Worm (Caenorhabditis elegans): ENCODE data around the gene osm-9.

The osm-9 gene

DNA sequence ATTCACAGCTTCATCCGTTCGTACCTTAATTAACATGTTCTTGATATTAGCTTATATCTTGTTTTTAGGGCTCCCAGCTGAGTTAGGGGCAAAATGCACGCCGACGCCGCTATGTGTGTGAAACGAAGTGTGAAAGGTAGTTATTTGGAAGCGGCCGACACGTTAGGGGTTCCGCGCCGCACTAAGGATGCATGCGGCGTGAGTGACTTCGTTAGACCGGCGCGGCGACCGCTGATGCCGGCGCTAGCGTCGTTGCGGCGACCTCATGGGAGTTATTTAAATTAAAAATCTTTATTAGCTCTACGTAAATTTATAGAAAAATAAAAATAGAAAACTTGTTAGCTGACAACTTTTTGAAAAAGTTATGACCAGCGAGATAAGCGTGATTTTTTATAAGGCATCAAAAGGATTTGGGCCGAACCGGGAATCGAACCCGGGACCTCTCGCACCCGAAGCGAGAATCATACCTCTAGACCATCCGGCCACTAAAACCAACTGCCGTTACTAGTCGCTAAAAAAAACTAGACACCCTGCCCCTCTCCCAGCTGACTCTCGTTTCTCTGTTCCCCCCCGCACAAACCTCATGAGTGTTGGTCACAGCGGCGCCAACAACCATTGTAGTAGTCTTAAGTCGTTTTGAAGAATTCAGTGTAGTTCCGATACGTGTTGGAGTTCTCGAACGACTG, 5.3 kb downstream of the osm-9 start (continued):
- TF ChIP-seq nfya-1 (tag; optimal IDR thresholded peaks at IDR 0.05; ENCODE audit: borderline replicate concordance, insufficient read depth) (no peak), snpc-4 (GFP tag; optimal IDR thresholded peaks at IDR 0.05) (peak; percentile 78), snpc-4 (tag; optimal IDR thresholded peaks at IDR 0.05) (peak in 3 of 4 experiments; percentile 61 to 94 (median 87)), hmg-1.2 (GFP tag; IDR thresholded peaks at IDR 0.05) (peak; percentile 73), ccch-3 (GFP tag; optimal IDR thresholded peaks at IDR 0.05) (no peak), T26A5.8 (tag; optimal IDR thresholded peaks at IDR 0.05) (peak; percentile 37), bed-1 (GFP tag; IDR thresholded peaks at IDR 0.05) (no peak), ceh-40 (GFP tag; IDR thresholded peaks at IDR 0.05) (no peak), madf-8 (GFP tag; conservative IDR thresholded peaks at IDR 0.05) (no peak), athp-1 (tag; optimal IDR thresholded peaks at IDR 0.05) (peak; percentile 73), rec-8 (tag; optimal IDR thresholded peaks at IDR 0.05) (peak; percentile 36 to 72), nfyb-1 (GFP tag; IDR thresholded peaks at IDR 0.05) (peak; percentile 82), zfh-2 (GFP tag; conservative IDR thresholded peaks at IDR 0.05) (peak; percentile 69), efl-1 (GFP tag; optimal IDR thresholded peaks at IDR 0.05) (no peak), F57A8.1 (GFP tag; optimal IDR thresholded peaks at IDR 0.05) (no peak), ekl-4 (GFP tag; IDR thresholded peaks at IDR 0.05) (no peak), hmg-20 (GFP tag; IDR thresholded peaks at IDR 0.05) (0 out of 2 replicates have a peak, but pooled peaks have one; percentile 41), nhr-120 (GFP tag; IDR thresholded peaks at IDR 0.05) (no peak), xnd-1 (tag; optimal IDR thresholded peaks at IDR 0.05) (no peak), egl-44 (GFP tag; IDR thresholded peaks at IDR 0.05) (no peak), Y53G8AR.9 (GFP tag; conservative IDR thresholded peaks at IDR 0.05) (peak; percentile 58; the same call in 1 of the 2 replicates), nhr-179 (tag; optimal IDR thresholded peaks at IDR 0.05) (no peak), rpc-1 (optimal IDR thresholded peaks at IDR 0.05) (peak; percentile 86), rpc-1 (tag; optimal IDR thresholded peaks at IDR 0.05) (peak; percentile 86), unc-62 (GFP tag; optimal IDR thresholded peaks at IDR 0.05) (no peak), ceh-27 (GFP tag; optimal IDR thresholded peaks at IDR 0.05) (peak; percentile 41), madf-3 (GFP tag; IDR thresholded peaks at IDR 0.05) (no peak), lsy-27 (tag; optimal IDR thresholded peaks at IDR 0.05; ENCODE audit: borderline replicate concordance, insufficient read depth) (no peak), F33H1.4 (GFP tag; IDR thresholded peaks at IDR 0.05) (no peak), lsl-1 (GFP tag; optimal IDR thresholded peaks at IDR 0.05) (peak; percentile 31), let-607 (tag; optimal IDR thresholded peaks at IDR 0.05) (peak in 1 of 2 experiments; percentile 25), F57C9.4 (tag; optimal IDR thresholded peaks at IDR 0.05) (no peak), madf-6 (GFP tag; IDR thresholded peaks at IDR 0.05) (0 out of 2 replicates have a peak, but pooled peaks have one; percentile 47), hlh-26 (GFP tag; conservative IDR thresholded peaks at IDR 0.05) (no peak), lin-40 (tag; optimal IDR thresholded peaks at IDR 0.05) (no peak), akir-1 (GFP tag; optimal IDR thresholded peaks at IDR 0.05) (no peak), ceh-100 (GFP tag; IDR thresholded peaks at IDR 0.05) (peak; percentile 22; the same call in 1 of the 2 replicates), zim-3 (tag; optimal IDR thresholded peaks at IDR 0.05) (peak; percentile 82), mel-28 (tag; optimal IDR thresholded peaks at IDR 0.05; ENCODE audit: borderline replicate concordance) (no peak), rcor-1 (GFP tag; IDR thresholded peaks at IDR 0.05) (no peak; the same call in 1 of the 2 replicates), ceh-79 (tag; optimal IDR thresholded peaks at IDR 0.05) (peak; percentile 0), F39B2.1 (GFP tag; IDR thresholded peaks at IDR 0.05) (no peak), F49E8.2 (tag; optimal IDR thresholded peaks at IDR 0.05; ENCODE audit: insufficient read depth) (no peak), sea-2 (GFP tag; IDR thresholded peaks at IDR 0.05) (no peak), ZK185.1 (tag; optimal IDR thresholded peaks at IDR 0.05; ENCODE audit: poor library complexity, severe bottlenecking) (peak; percentile 91), Y95B8A.8 (GFP tag; IDR thresholded peaks at IDR 0.05) (no peak), nfya-2 (GFP tag; IDR thresholded peaks at IDR 0.05) (no peak)
